Worm (Caenorhabditis elegans) whole organism, L4/young adult: ENCODE data around the gene best-3.

Experiments used
- W03F9.2 ChIP-seq: fragments of 150-350 bp; optimal IDR thresholded peaks from 2 replicates; lab custom pipeline; 2014; ENCODE audit warnings: missing biosample characterization, missing genetic modification characterization
- dao-5 ChIP-seq: sonication (generic microtip); optimal IDR thresholded peaks from 2 replicates; lab custom pipeline; 2016; ENCODE audit warnings: missing genotype, missing genetic modification characterization, moderate library complexity, missing compliant biosample characterization
- him-1 ChIP-seq: sonication (generic microtip); optimal IDR thresholded peaks from 2 replicates; lab custom pipeline; 2016; ENCODE audit warnings: missing genotype, missing genetic modification reagents, missing genetic modification characterization, missing compliant biosample characterization

DNA sequence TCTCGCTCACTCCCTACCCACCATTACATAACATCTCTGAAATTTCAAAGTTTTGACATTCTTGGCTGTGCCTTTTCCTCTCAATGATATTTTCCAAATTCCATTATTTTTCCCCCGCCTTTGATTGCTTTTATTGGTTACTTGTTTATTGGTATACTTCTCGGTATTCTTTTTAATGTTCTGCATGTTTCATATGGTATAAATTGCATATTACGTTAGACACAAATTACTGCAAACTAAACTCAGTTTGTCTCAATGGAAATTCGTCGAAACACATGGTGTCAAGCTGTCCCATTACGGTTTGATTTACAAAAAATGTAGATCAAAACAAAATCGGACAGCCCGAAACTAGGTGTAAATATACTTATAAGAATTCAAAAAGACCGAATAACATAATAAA lies 9.2 kb downstream of the best-3 start:
- TF ChIP-seq him-1 (tag; lab: Kevin White, UChicago) (no peak), dao-5 (tag; lab: Kevin White, UChicago) (no peak), W03F9.2 (no peak)
